Fruit fly (Drosophila melanogaster): Measurements from ENCODE around the gene Gba1a.

Gene Gba1a

DNA sequence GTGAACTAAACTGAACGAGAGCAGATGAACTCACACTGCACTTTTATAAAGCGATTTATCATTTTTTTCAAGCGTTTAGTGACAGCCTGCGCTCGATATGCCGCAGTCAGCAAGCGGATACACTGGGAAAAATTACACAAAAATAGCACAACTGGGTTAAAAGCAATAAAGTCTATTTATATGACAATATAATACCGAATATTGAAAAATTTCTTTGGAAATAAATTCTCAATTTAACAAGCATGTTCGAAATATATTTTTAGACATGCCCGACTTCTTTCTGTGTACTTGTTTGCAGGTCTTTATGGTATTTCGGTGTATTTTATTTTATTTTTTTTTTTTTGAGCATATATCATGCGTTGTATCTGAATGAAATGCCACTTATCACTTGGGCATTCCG is 13.5 kb downstream of the Gba1a start (continued):
- TF ChIP-seq CG1832 (GFP tag; optimal IDR thresholded peaks at IDR 0.05) (no peak), CG34376 (GFP tag; optimal IDR thresholded peaks at IDR 0.05) (no peak), CG5245 (GFP tag; optimal IDR thresholded peaks at IDR 0.05) (peak; percentile 59), da (GFP tag; optimal IDR thresholded peaks at IDR 0.05) (no peak), CG2199 (GFP tag; IDR thresholded peaks at IDR 0.05) (no peak), Sox102F (GFP tag; optimal IDR thresholded peaks at IDR 0.05) (peak; percentile 84), CG2120 (GFP tag; optimal IDR thresholded peaks at IDR 0.05) (peak; percentile 39), Max (GFP tag; optimal IDR thresholded peaks at IDR 0.05) (peak; percentile 62), Elba2 (GFP tag; optimal IDR thresholded peaks at IDR 0.05) (no peak), sens (GFP tag) (peak; percentile 97), sens-2 (GFP tag; IDR thresholded peaks at IDR 0.05) (peak; percentile 55; the same call in 1 of the 2 replicates), D (optimal IDR thresholded peaks at IDR 0.05) (no peak), D (GFP tag; optimal IDR thresholded peaks at IDR 0.05) (peak; percentile 69), CG9797 (GFP tag; optimal IDR thresholded peaks at IDR 0.05) (no peak), scrt (GFP tag; optimal IDR thresholded peaks at IDR 0.05) (peak; percentile 14), CG13424 (tag; optimal IDR thresholded peaks at IDR 0.05) (peak; percentile 66), ase (GFP tag; IDR thresholded peaks at IDR 0.05) (0 out of 3 replicates have a peak, but pooled peaks have one; percentile 46), CG2202 (tag; optimal IDR thresholded peaks at IDR 0.05) (peak; percentile 29), fd96Cb (tag; optimal IDR thresholded peaks at IDR 0.05) (peak; percentile 72), CG1024 (GFP tag; IDR thresholded peaks at IDR 0.05) (0 out of 2 replicates have a peak, but pooled peaks have one; percentile 18), CG6175 (GFP tag; IDR thresholded peaks at IDR 0.05) (no peak), mld (GFP tag; IDR thresholded peaks at IDR 0.05; ENCODE audit: partially characterized antibody) (no peak), corto (GFP tag; optimal IDR thresholded peaks at IDR 0.05) (peak; percentile 36), CG1529 (GFP tag; optimal IDR thresholded peaks at IDR 0.05) (peak; percentile 51), Ptx1 (GFP tag; IDR thresholded peaks at IDR 0.05) (peak; percentile 65), kah (GFP tag; optimal IDR thresholded peaks at IDR 0.05) (peak; percentile 38), phol (tag; optimal IDR thresholded peaks at IDR 0.05) (peak; percentile 76), sqz (GFP tag; optimal IDR thresholded peaks at IDR 0.05) (peak; percentile 41), gcm (GFP tag; optimal IDR thresholded peaks at IDR 0.05) (peak; percentile 41), Mrtf (GFP tag; IDR thresholded peaks at IDR 0.05) (peak; percentile 56; the same call in 1 of the 3 replicates), CG10209 (GFP tag; optimal IDR thresholded peaks at IDR 0.05) (peak; percentile 57), CG8359 (GFP tag; optimal IDR thresholded peaks at IDR 0.05; ENCODE audit: borderline replicate concordance) (no peak), Dref (GFP tag; IDR thresholded peaks at IDR 0.05) (no peak), sisA (GFP tag; IDR thresholded peaks at IDR 0.05) (peak; percentile 62), CG7928 (GFP tag; optimal IDR thresholded peaks at IDR 0.05) (no peak), btn (GFP tag; optimal IDR thresholded peaks at IDR 0.05) (peak; percentile 26), gce (GFP tag; IDR thresholded peaks at IDR 0.05) (peak; percentile 62; the same call in 1 of the 3 replicates), Usf (GFP tag; optimal IDR thresholded peaks at IDR 0.05) (no peak), Jarid2 (GFP tag; optimal IDR thresholded peaks at IDR 0.05) (no peak), CG31365 (tag; optimal IDR thresholded peaks at IDR 0.05) (no peak), CG12744 (GFP tag; optimal IDR thresholded peaks at IDR 0.05) (peak; percentile 18), stc (GFP tag; IDR thresholded peaks at IDR 0.05) (peak; percentile 24; the same call in 1 of the 2 replicates), dmrt11E (tag; optimal IDR thresholded peaks at IDR 0.05) (peak; percentile 80), Atf6 (GFP tag; IDR thresholded peaks at IDR 0.05) (peak; percentile 53; the same call in 1 of the 2 replicates), E2f1 (GFP tag; IDR thresholded peaks at IDR 0.05) (peak; percentile 50), CG6813 (GFP tag; optimal IDR thresholded peaks at IDR 0.05) (peak; percentile 16), az2 (GFP tag; optimal IDR thresholded peaks at IDR 0.05) (peak; percentile 78), BEAF-32 (GFP tag; optimal IDR thresholded peaks at IDR 0.05) (no peak), org-1 (GFP tag; optimal IDR thresholded peaks at IDR 0.05) (peak; percentile 18), hb (GFP tag; IDR thresholded peaks at IDR 0.05; ENCODE audit: partially characterized antibody) (no peak), oc (tag; optimal IDR thresholded peaks at IDR 0.05) (peak; percentile 65)
